Worm (Caenorhabditis elegans): ENCODE measurements around the gene glt-6.

Gene glt-6

ce11 chrIV:7465857-7466256 is 37.6 kb upstream of the glt-6 start, which contains the start of gene F13B6.3:
F13B6.3 (minus strand) TSS chrIV:7465957.
- no peak for TF ChIP-seq hlh-30 (tag; optimal IDR thresholded peaks at IDR 0.05; ENCODE audit: insufficient read depth)
- TF ChIP-seq nhr-41 (GFP tag; IDR thresholded peaks at IDR 0.05): no peak
- no peak for TF ChIP-seq egl-43 (GFP tag; IDR thresholded peaks at IDR 0.05)
- TF ChIP-seq F26F4.8 (GFP tag; conservative IDR thresholded peaks at IDR 0.05): no peak
- TF ChIP-seq fkh-10 (GFP tag; optimal IDR thresholded peaks at IDR 0.05): no peak
- no peak for TF ChIP-seq duxl-1 (tag; optimal IDR thresholded peaks at IDR 0.05; ENCODE audit: poor library complexity)

ce11 chrIV:7467170-7467569 is 36.3 kb upstream of the glt-6 start:
- TF ChIP-seq ceh-32 (tag; optimal IDR thresholded peaks at IDR 0.05; ENCODE audit: poor library complexity) (no peak), pqm-1 (tag; optimal IDR thresholded peaks at IDR 0.05) (peak; percentile 48), tra-1 (GFP tag; IDR thresholded peaks at IDR 0.05) (0 out of 2 replicates have a peak, but pooled peaks have one; percentile 15), zfp-2 (tag; optimal IDR thresholded peaks at IDR 0.05) (no peak), spr-3 (GFP tag; optimal IDR thresholded peaks at IDR 0.05) (no peak), aly-2 (tag; optimal IDR thresholded peaks at IDR 0.05) (no peak), cey-2 (tag; optimal IDR thresholded peaks at IDR 0.05; ENCODE audit: borderline replicate concordance, insufficient read depth) (no peak), mxl-2 (GFP tag; conservative IDR thresholded peaks at IDR 0.05) (no peak)

ce11 chrIV:7468638-7469037 is 34.8 kb upstream of the glt-6 start:
- TF ChIP-seq pqm-1 (tag; optimal IDR thresholded peaks at IDR 0.05): peak; percentile 72
- no peak for TF ChIP-seq unc-39 (tag; optimal IDR thresholded peaks at IDR 0.05)
- peak in 1 of 2 experiments; percentile 9 for TF ChIP-seq unc-62 (GFP tag; optimal IDR thresholded peaks at IDR 0.05 in 1 of 2)
- no peak for TF ChIP-seq unc-62 (tag; optimal IDR thresholded peaks at IDR 0.05)

ce11 chrIV:7469782-7470413 is 33.5 kb upstream of the glt-6 start, which contains the start of gene F55G1.7:
F55G1.7 (minus strand) TSS chrIV:7469832.
- TF ChIP-seq daf-8 (GFP tag; IDR thresholded peaks at IDR 0.05) (no peak), aha-1 (tag) (no peak), arid-1 (GFP tag; conservative IDR thresholded peaks at IDR 0.05) (no peak), nhr-48 (tag; optimal IDR thresholded peaks at IDR 0.05) (no peak), hlh-30 (tag; optimal IDR thresholded peaks at IDR 0.05; ENCODE audit: insufficient read depth) (no peak), ceh-20 (GFP tag; IDR thresholded peaks at IDR 0.05) (no peak), Y105C5A.15 (GFP tag; IDR thresholded peaks at IDR 0.05) (no peak), cey-2 (tag; optimal IDR thresholded peaks at IDR 0.05; ENCODE audit: borderline replicate concordance, insufficient read depth) (no peak), lin-1 (GFP tag; IDR thresholded peaks at IDR 0.05) (no peak), T20F7.1 (GFP tag; optimal IDR thresholded peaks at IDR 0.05) (no peak), ceh-44 (GFP tag; IDR thresholded peaks at IDR 0.05) (no peak), R02D3.7 (tag; optimal IDR thresholded peaks at IDR 0.05) (no peak), dmd-6 (GFP tag; IDR thresholded peaks at IDR 0.05) (peak; percentile 40), mdl-1 (tag; optimal IDR thresholded peaks at IDR 0.05) (peak in 1 of 2 experiments; percentile 12), snpc-1.2 (GFP tag; IDR thresholded peaks at IDR 0.05) (no peak), spr-3 (GFP tag; optimal IDR thresholded peaks at IDR 0.05) (no peak), nhr-28 (tag; optimal IDR thresholded peaks at IDR 0.05) (peak; percentile 12), unc-62 (GFP tag; optimal IDR thresholded peaks at IDR 0.05 in 1 of 2) (peak in 1 of 2 experiments; percentile 85), unc-62 (tag; optimal IDR thresholded peaks at IDR 0.05) (no peak), lin-38 (GFP tag; IDR thresholded peaks at IDR 0.05) (no peak), Y75B8A.6 (GFP tag; IDR thresholded peaks at IDR 0.05) (no peak), madf-9 (GFP tag; conservative IDR thresholded peaks at IDR 0.05) (no peak), zfp-3 (GFP tag; conservative IDR thresholded peaks at IDR 0.05) (no peak), skn-1 (tag; optimal IDR thresholded peaks at IDR 0.05) (no peak), ama-1 (optimal IDR thresholded peaks at IDR 0.05) (no peak), fos-1 (tag; optimal IDR thresholded peaks at IDR 0.05) (no peak), attf-4 (tag; optimal IDR thresholded peaks at IDR 0.05) (no peak), zip-2 (tag; optimal IDR thresholded peaks at IDR 0.05) (no peak), hif-1 (tag; optimal IDR thresholded peaks at IDR 0.05) (no peak), hlh-11 (tag; optimal IDR thresholded peaks at IDR 0.05) (no peak), nhr-42 (GFP tag; IDR thresholded peaks at IDR 0.05) (no peak)

Measured in whole organism, L4 larva.